Worm (Caenorhabditis elegans): ENCODE data around the gene tsp-10.

- no peak for TF ChIP-seq ama-1 (optimal IDR thresholded peaks at IDR 0.05)
- TF ChIP-seq fos-1 (tag; optimal IDR thresholded peaks at IDR 0.05), result no peak
- no peak for TF ChIP-seq nhr-11 (tag; optimal IDR thresholded peaks at IDR 0.05)
- TF ChIP-seq sea-2 (GFP tag; optimal IDR thresholded peaks at IDR 0.05), result no peak
- no peak for TF ChIP-seq lin-15B (tag; optimal IDR thresholded peaks at IDR 0.05)
- no peak for TF ChIP-seq nhr-67 (tag; optimal IDR thresholded peaks at IDR 0.05)
- TF ChIP-seq zag-1 (tag; optimal IDR thresholded peaks at IDR 0.05), result no peak
- TF ChIP-seq nhr-25 (tag; optimal IDR thresholded peaks at IDR 0.05), result no peak
- no peak for TF ChIP-seq egl-27 (tag; optimal IDR thresholded peaks at IDR 0.05)
- no peak for TF ChIP-seq fkh-10 (GFP tag; optimal IDR thresholded peaks at IDR 0.05)
- no peak for TF ChIP-seq elt-3 (tag; optimal IDR thresholded peaks at IDR 0.05)
- TF ChIP-seq ztf-11 (tag; optimal IDR thresholded peaks at IDR 0.05), result no peak
Observed at ce11 chrII:6695388-6695787, 23.0 kb upstream of the tsp-10 start, which contains the start of gene C18H9.5.
